Worm (Caenorhabditis elegans): ENCODE measurements around the gene glb-19.

Gene glb-19

DNA sequence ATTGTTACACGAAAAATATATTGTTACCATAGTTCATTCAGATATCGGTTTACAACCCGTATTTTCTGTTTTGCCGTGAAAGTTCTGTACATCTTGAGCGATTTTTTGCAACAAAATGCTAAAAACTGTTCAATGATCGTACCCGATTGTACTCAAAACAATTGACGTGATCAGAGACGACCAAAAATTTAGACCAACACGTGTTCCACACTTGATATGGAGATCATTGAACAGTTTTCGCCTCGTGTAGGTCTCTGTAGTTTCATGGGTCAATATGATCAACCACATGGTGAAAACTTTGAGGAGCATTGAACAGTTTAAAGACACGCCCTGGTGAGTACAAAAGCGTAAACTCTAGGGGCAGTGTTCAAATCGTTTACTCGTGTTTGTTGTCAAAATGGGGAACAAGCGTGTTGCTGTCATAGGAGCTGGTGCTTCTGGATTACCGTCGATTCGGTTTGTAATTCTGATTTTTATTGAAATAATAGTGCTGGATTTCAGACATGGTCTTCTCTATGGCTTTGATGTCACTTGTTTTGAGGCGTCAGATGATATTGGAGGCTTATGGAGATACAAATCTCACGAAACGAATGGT, 28.3 kb upstream of the glb-19 start, which contains the start of gene fmo-2 (continued):
- TF ChIP-seq daf-19 (GFP tag; conservative IDR thresholded peaks at IDR 0.05) = no peak
- no peak for TF ChIP-seq duxl-1 (tag; optimal IDR thresholded peaks at IDR 0.05; ENCODE audit: poor library complexity)
- no peak for TF ChIP-seq lin-1 (GFP tag; IDR thresholded peaks at IDR 0.05)
- TF ChIP-seq egl-27 (tag; optimal IDR thresholded peaks at IDR 0.05) = no peak
- peak; percentile 82 for TF ChIP-seq aha-1 (tag)
- no peak for TF ChIP-seq D1046.2 (GFP tag; IDR thresholded peaks at IDR 0.05)
- TF ChIP-seq mes-2 (tag; optimal IDR thresholded peaks at IDR 0.05; ENCODE audit: poor library complexity, severe bottlenecking) = no peak
- no peak for TF ChIP-seq vab-7 (GFP tag; IDR thresholded peaks at IDR 0.05)
- no peak for TF ChIP-seq madf-5 (GFP tag; IDR thresholded peaks at IDR 0.05)
- no peak for TF ChIP-seq hlh-30 (tag; optimal IDR thresholded peaks at IDR 0.05; ENCODE audit: insufficient read depth)
- TF ChIP-seq lin-15B (tag; optimal IDR thresholded peaks at IDR 0.05) = no peak
- TF ChIP-seq zfp-2 (tag; optimal IDR thresholded peaks at IDR 0.05) = no peak
- TF ChIP-seq nhr-42 (GFP tag; IDR thresholded peaks at IDR 0.05) = no peak

DNA sequence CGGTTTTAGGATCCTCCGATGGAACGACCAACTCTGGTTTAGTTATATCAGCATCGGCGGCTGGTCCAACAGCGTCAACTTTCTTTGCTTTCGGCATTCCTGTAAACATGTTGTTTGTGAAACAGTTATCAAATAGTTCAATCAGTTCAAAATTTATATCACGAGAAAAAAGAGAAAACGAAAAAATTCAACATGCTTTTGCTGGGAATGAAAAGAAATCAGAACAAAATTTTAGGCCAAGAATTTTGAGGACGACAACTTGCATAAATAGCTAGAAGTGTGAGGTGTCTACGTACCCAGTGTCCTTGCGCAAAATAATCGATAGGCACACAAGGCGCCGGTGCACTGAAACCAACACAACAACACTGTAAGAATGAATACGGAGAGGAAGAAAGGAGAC, 26.4 kb upstream of the glb-19 start, which contains the start of gene K08C7.4:
Gene K08C7.4, minus strand, starts transcription at position 101 of the 400 bp plus-strand sequence.
- TF ChIP-seq nhr-48 (tag; optimal IDR thresholded peaks at IDR 0.05) (no peak), fkh-10 (GFP tag; optimal IDR thresholded peaks at IDR 0.05) (no peak), dmd-6 (GFP tag; IDR thresholded peaks at IDR 0.05) (no peak), dmd-8 (GFP tag; IDR thresholded peaks at IDR 0.05) (no peak)

DNA sequence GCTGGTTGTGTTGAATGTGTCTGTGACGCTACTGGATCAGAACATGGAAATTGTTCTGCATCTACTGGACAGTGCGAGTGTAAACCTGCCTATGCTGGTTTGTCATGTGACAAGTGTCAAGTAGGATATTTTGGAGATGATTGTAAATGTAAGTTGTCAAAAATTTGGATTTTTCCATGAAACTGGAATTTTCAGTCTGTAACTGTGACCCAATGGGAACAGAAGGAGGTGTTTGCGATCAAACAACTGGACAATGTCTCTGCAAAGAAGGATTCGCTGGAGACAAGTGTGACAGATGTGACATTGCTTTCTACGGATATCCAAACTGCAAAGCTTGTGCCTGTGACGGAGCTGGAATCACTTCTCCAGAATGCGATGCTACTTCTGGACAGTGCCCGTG, 14.6 kb upstream of the glb-19 start:
- TF ChIP-seq T20F7.1 (GFP tag; optimal IDR thresholded peaks at IDR 0.05) (no peak), nhr-28 (tag; optimal IDR thresholded peaks at IDR 0.05) (no peak), unc-62 (GFP tag; optimal IDR thresholded peaks at IDR 0.05 in 1 of 2) (peak in 1 of 2 experiments; percentile 99), unc-62 (tag; optimal IDR thresholded peaks at IDR 0.05) (no peak), vab-7 (GFP tag; IDR thresholded peaks at IDR 0.05) (no peak), Y75B8A.6 (GFP tag; IDR thresholded peaks at IDR 0.05) (no peak), mep-1 (tag; optimal IDR thresholded peaks at IDR 0.05) (no peak)

DNA sequence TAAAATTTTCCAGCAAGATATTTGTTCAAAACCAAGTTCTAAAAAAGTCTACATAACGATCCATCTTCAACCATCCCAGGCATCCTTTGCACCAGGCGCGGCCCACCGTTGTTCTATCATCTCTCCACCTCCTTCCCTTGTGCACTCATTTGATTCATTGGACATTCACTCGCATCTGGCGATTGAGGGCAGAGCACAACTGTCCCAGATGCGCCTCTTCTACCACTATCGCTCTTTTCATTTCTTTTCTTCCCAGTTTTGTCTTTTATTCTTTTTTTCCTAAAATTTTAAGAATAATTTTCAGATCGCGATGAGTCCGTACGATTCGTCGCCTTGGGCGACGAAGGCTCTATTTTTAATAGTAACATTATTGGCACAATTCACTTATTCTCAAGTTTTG, 12.6 kb upstream of the glb-19 start, which contains the start of gene epi-1:
Gene epi-1, plus strand, starts transcription at position 301 of the 400 bp plus-strand sequence.
- TF ChIP-seq ZK337.2 (GFP tag; IDR thresholded peaks at IDR 0.05) = no peak
- TF ChIP-seq mep-1 (tag; optimal IDR thresholded peaks at IDR 0.05) = no peak
- TF ChIP-seq dmd-6 (GFP tag; IDR thresholded peaks at IDR 0.05) = no peak

DNA sequence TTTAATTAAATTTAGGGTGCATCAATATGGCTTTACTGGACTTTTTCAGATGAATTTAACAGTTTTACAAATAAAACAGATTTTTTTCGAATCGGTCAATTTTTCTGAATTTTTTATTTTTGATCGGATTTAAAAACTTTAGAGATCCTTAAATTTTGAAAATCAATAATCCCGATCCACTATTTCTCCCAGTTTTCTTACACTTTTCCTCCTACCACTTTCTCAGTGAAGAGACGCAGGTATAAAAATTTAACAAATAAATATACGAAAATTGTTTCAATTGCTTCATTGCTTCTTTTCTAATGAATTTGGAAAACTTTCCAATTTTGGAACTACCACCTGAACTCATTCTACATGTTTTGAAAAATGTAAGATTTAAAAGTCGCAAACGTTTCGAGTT, 10.2 kb upstream of the glb-19 start, which contains the start of gene K08C7.7:
Gene K08C7.7, plus strand, starts transcription at position 301 of the 400 bp plus-strand sequence.
- no peak for TF ChIP-seq daf-12 (tag; optimal IDR thresholded peaks at IDR 0.05)
- no peak for TF ChIP-seq snpc-4 (tag; optimal IDR thresholded peaks at IDR 0.05)
- TF ChIP-seq tag-97 (GFP tag; IDR thresholded peaks at IDR 0.05) = no peak
- TF ChIP-seq daf-19 (GFP tag; conservative IDR thresholded peaks at IDR 0.05) = no peak
- TF ChIP-seq lsy-2 (tag; optimal IDR thresholded peaks at IDR 0.05) = no peak
- no peak for TF ChIP-seq saeg-2 (GFP tag; IDR thresholded peaks at IDR 0.05)
- no peak for TF ChIP-seq ceh-28 (tag; optimal IDR thresholded peaks at IDR 0.05)
- no peak for TF ChIP-seq rbr-2 (tag; optimal IDR thresholded peaks at IDR 0.05)
- TF ChIP-seq nhr-6 (tag; optimal IDR thresholded peaks at IDR 0.05) = no peak
- TF ChIP-seq lin-1 (GFP tag; IDR thresholded peaks at IDR 0.05) = no peak
- TF ChIP-seq ztf-11 (tag; optimal IDR thresholded peaks at IDR 0.05) = no peak
- no peak for TF ChIP-seq tra-1 (GFP tag; IDR thresholded peaks at IDR 0.05)
- no peak for TF ChIP-seq nhr-41 (GFP tag; IDR thresholded peaks at IDR 0.05)
- no peak for TF ChIP-seq lin-15B (tag; optimal IDR thresholded peaks at IDR 0.05)
